Worm (Caenorhabditis elegans) whole organism, early embryonic: ENCODE measurements around the gene rrf-3.

Source experiments
- ama-1 ChIP-seq: fragments of 150-350 bp; optimal IDR thresholded peaks from 2 replicates; lab custom pipeline; 2014
- ceh-36 ChIP-seq: sonication (generic microtip); optimal IDR thresholded peaks from 2 replicates; lab custom pipeline; 2016; ENCODE audit warnings: missing genetic modification characterization, inconsistent platforms, missing compliant biosample characterization
- sea-1 ChIP-seq: fragments of 200-800 bp; sonication (Bioruptor generic); conservative IDR thresholded peaks from 2 replicates; pipeline ENCODE4 v1.3.6; 2022; ENCODE audit warnings: missing genetic modification characterization, missing compliant biosample characterization

DNA sequence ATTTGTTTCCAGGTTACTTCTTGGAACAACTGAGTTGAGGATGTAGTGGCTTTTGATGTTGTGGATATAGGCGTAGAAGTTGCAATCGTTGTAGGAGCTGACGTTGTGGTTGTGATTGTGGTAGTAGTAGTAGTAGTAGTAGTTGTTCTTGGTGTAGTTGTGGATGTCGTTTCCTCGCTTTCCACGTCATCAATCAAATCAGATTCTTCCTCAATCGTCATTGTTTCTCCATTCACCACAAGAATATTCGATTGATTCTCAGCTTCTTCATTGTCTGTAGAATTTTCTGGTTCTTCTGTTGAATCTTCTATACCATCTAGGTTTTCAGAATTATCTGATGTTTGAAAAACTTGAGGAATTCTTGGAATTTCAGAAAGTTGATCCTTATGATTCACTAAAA, 16.3 kb downstream of the rrf-3 start:
- TF ChIP-seq sea-1 (GFP tag; lab: Robert Waterston, UW) (no peak), ama-1 (lab: Kevin White, UChicago) (no peak), ceh-36 (tag; lab: Kevin White, UChicago) (no peak)
